Worm (Caenorhabditis elegans) whole organism, L3 larva: ENCODE data around the gene str-206.

Experiments used
- R02D3.7 ChIP-seq: fragments of 150-350 bp; optimal IDR thresholded peaks from 2 replicates; lab custom pipeline; 2014; ENCODE audit warnings: missing biosample characterization, missing genetic modification characterization
- ZK546.5 ChIP-seq: sonication (generic microtip); optimal IDR thresholded peaks from 2 replicates; lab custom pipeline; 2017; ENCODE audit warnings: missing biosample characterization, missing genetic modification characterization
- aly-2 ChIP-seq: fragments of 150-350 bp; optimal IDR thresholded peaks from 2 replicates; lab custom pipeline; 2014; ENCODE audit warnings: missing biosample characterization, missing genetic modification characterization
- ama-1 ChIP-seq: fragments of 150-350 bp; optimal IDR thresholded peaks from 2 replicates; lab custom pipeline; 2018
- ceh-16 ChIP-seq: sonication (generic microtip); optimal IDR thresholded peaks from 2 replicates; lab custom pipeline; 2017; ENCODE audit warnings: missing biosample characterization, missing genetic modification characterization
- ceh-28 ChIP-seq: fragments of 150-350 bp; optimal IDR thresholded peaks from 2 replicates; lab custom pipeline; 2014; ENCODE audit warnings: missing biosample characterization, missing genetic modification reagents, missing genetic modification characterization
- ceh-82 ChIP-seq: fragments of 150-350 bp; optimal IDR thresholded peaks from 2 replicates; lab custom pipeline; 2014; ENCODE audit warnings: missing biosample characterization, missing genetic modification characterization
- ceh-9 ChIP-seq: sonication (generic microtip); optimal IDR thresholded peaks from 2 replicates; lab custom pipeline; 2018; ENCODE audit warnings: missing biosample characterization, missing genetic modification characterization
- daf-12 ChIP-seq: fragments of 150-350 bp; optimal IDR thresholded peaks from 2 replicates; lab custom pipeline; 2014; ENCODE audit warnings: missing biosample characterization, missing genetic modification reagents, missing genetic modification characterization
- egl-27 ChIP-seq: sonication (generic microtip); optimal IDR thresholded peaks from 4 replicates; lab custom pipeline; 2017; ENCODE audit warnings: missing biosample characterization, missing genetic modification reagents, missing genetic modification characterization
- egl-5 ChIP-seq: fragments of 150-350 bp; optimal IDR thresholded peaks from 2 replicates; lab custom pipeline; 2017; ENCODE audit warnings: missing biosample characterization, missing genetic modification reagents, missing genetic modification characterization, inconsistent platforms
- elt-1 ChIP-seq: fragments of 150-350 bp; optimal IDR thresholded peaks from 2 replicates; lab custom pipeline; 2014; ENCODE audit warnings: missing biosample characterization, missing genetic modification characterization
- elt-2 ChIP-seq: sonication (generic microtip); optimal IDR thresholded peaks from 2 replicates; lab custom pipeline; 2016; ENCODE audit warnings: missing genetic modification reagents, mild to moderate bottlenecking, missing genetic modification characterization, missing compliant biosample characterization
- elt-3 ChIP-seq, 3 experiments: fragments of 150-350 bp in 1 of 3; sonication (generic microtip) in 2 of 3; optimal IDR thresholded peaks; 2 replicates in 2 of 3; 4 replicates in 1 of 3; lab custom pipeline; 2014 to 2017; ENCODE audit warnings: missing biosample characterization in 3 of 3, missing genetic modification characterization in 3 of 3
- eor-1 ChIP-seq, 2 experiments: fragments of 150-350 bp; optimal IDR thresholded peaks; 2 replicates each; lab custom pipeline; 2014 to 2018; ENCODE audit warnings: missing biosample characterization in 2 of 2, missing genetic modification characterization in 2 of 2
- fkh-10 ChIP-seq: sonication (generic microtip); optimal IDR thresholded peaks from 2 replicates; lab custom pipeline; 2017; ENCODE audit warnings: missing biosample characterization, missing genetic modification reagents, missing genetic modification characterization
- fkh-2 ChIP-seq: fragments of 150-350 bp; optimal IDR thresholded peaks from 2 replicates; lab custom pipeline; 2014; ENCODE audit warnings: missing biosample characterization, missing genetic modification reagents, missing genetic modification characterization
- fos-1 ChIP-seq: fragments of 150-350 bp; optimal IDR thresholded peaks from 2 replicates; lab custom pipeline; 2014; ENCODE audit warnings: missing biosample characterization, missing genetic modification characterization
- hmg-11 ChIP-seq: sonication (generic microtip); optimal IDR thresholded peaks from 2 replicates; lab custom pipeline; 2016; ENCODE audit warnings: missing genetic modification characterization, missing compliant biosample characterization
- jun-1 ChIP-seq: fragments of 150-350 bp; optimal IDR thresholded peaks from 2 replicates; lab custom pipeline; 2014; ENCODE audit warnings: missing biosample characterization, missing genetic modification reagents, missing genetic modification characterization
- lin-15B ChIP-seq: fragments of 150-350 bp; optimal IDR thresholded peaks from 2 replicates; lab custom pipeline; 2014; ENCODE audit warnings: missing biosample characterization, missing genetic modification characterization
- lin-39 ChIP-seq: fragments of 150-350 bp; optimal IDR thresholded peaks from 2 replicates; lab custom pipeline; 2018; ENCODE audit warnings: missing biosample characterization, missing genetic modification reagents, missing genetic modification characterization
- lsy-12 ChIP-seq: sonication (generic microtip); optimal IDR thresholded peaks from 2 replicates; lab custom pipeline; 2016; ENCODE audit warnings: mild to moderate bottlenecking, missing genetic modification characterization, missing compliant biosample characterization
- mdl-1 ChIP-seq: fragments of 150-350 bp; optimal IDR thresholded peaks from 2 replicates; lab custom pipeline; 2014; ENCODE audit warnings: missing biosample characterization, missing genetic modification characterization
- mml-1 ChIP-seq: fragments of 150-350 bp; sonication (generic microtip); optimal IDR thresholded peaks from 3 replicates; lab custom pipeline; 2014; ENCODE audit warnings: missing biosample characterization, missing genetic modification characterization
- nfya-1 ChIP-seq: sonication (generic microtip); optimal IDR thresholded peaks from 2 replicates; lab custom pipeline; 2017; ENCODE audit warnings: missing genetic modification characterization, mild to moderate bottlenecking, missing compliant biosample characterization, antibody characterized with exemption, moderate library complexity; ENCODE audit not compliant: insufficient read depth
- nhr-11 ChIP-seq: fragments of 150-350 bp; optimal IDR thresholded peaks from 2 replicates; lab custom pipeline; 2014; ENCODE audit warnings: missing biosample characterization, missing genetic modification characterization
- nhr-12 ChIP-seq: fragments of 150-350 bp; optimal IDR thresholded peaks from 2 replicates; lab custom pipeline; 2014; ENCODE audit warnings: missing biosample characterization, missing genetic modification characterization
- nhr-23 ChIP-seq: fragments of 150-350 bp; optimal IDR thresholded peaks from 2 replicates; lab custom pipeline; 2014; ENCODE audit warnings: missing biosample characterization, missing genetic modification reagents, missing genetic modification characterization
- nhr-237 ChIP-seq: fragments of 150-350 bp; optimal IDR thresholded peaks from 2 replicates; lab custom pipeline; 2014; ENCODE audit warnings: missing biosample characterization, missing genetic modification characterization
- nhr-25 ChIP-seq: sonication (generic microtip); optimal IDR thresholded peaks from 2 replicates; lab custom pipeline; 2017; ENCODE audit warnings: missing biosample characterization, missing genetic modification characterization
- nhr-28 ChIP-seq: fragments of 150-350 bp; optimal IDR thresholded peaks from 2 replicates; lab custom pipeline; 2014; ENCODE audit warnings: missing biosample characterization, missing genetic modification characterization
- nhr-43 ChIP-seq: sonication (generic microtip); optimal IDR thresholded peaks from 2 replicates; lab custom pipeline; 2016; ENCODE audit warnings: mild to moderate bottlenecking, missing genetic modification characterization, missing compliant biosample characterization; ENCODE audit not compliant: poor library complexity, severe bottlenecking
- nhr-67 ChIP-seq: fragments of 150-350 bp; optimal IDR thresholded peaks from 2 replicates; lab custom pipeline; 2014; ENCODE audit warnings: missing biosample characterization, missing genetic modification characterization
- nhr-76 ChIP-seq: fragments of 150-350 bp; sonication (generic microtip); optimal IDR thresholded peaks from 5 replicates; lab custom pipeline; 2014; ENCODE audit warnings: missing biosample characterization, missing genetic modification characterization
- nhr-77 ChIP-seq: fragments of 150-350 bp; optimal IDR thresholded peaks from 2 replicates; lab custom pipeline; 2014; ENCODE audit warnings: missing biosample characterization, missing genetic modification characterization
- pha-4 ChIP-seq: fragments of 150-350 bp; optimal IDR thresholded peaks from 2 replicates; lab custom pipeline; 2014; ENCODE audit warnings: missing biosample characterization, missing genetic modification reagents, missing genetic modification characterization
- pqm-1 ChIP-seq: fragments of 150-350 bp; optimal IDR thresholded peaks from 2 replicates; lab custom pipeline; 2017; ENCODE audit warnings: missing biosample characterization, missing genetic modification characterization, inconsistent platforms
- sea-2 ChIP-seq: fragments of 150-350 bp; sonication (generic microtip); optimal IDR thresholded peaks from 4 replicates; lab custom pipeline; 2014; ENCODE audit warnings: missing biosample characterization, missing genetic modification reagents, missing genetic modification characterization
- skn-1 ChIP-seq: fragments of 150-350 bp; optimal IDR thresholded peaks from 2 replicates; lab custom pipeline; 2014; ENCODE audit warnings: missing biosample characterization, missing genetic modification characterization
- snpc-4 ChIP-seq: fragments of 150-350 bp; optimal IDR thresholded peaks from 2 replicates; lab custom pipeline; 2014; ENCODE audit warnings: missing biosample characterization, missing genetic modification characterization
- tbx-2 ChIP-seq: sonication (generic microtip); optimal IDR thresholded peaks from 2 replicates; lab custom pipeline; 2016; ENCODE audit warnings: mild to moderate bottlenecking, missing genetic modification characterization, missing compliant biosample characterization
- unc-39 ChIP-seq: sonication (generic microtip); optimal IDR thresholded peaks from 4 replicates; lab custom pipeline; 2017; ENCODE audit warnings: missing biosample characterization, missing genetic modification characterization
- unc-62 ChIP-seq: fragments of 150-350 bp; sonication (generic microtip); optimal IDR thresholded peaks from 4 replicates; lab custom pipeline; 2014; ENCODE audit warnings: missing biosample characterization, missing genetic modification reagents, missing genetic modification characterization
- zag-1 ChIP-seq: fragments of 150-350 bp; optimal IDR thresholded peaks from 2 replicates; lab custom pipeline; 2014; ENCODE audit warnings: missing biosample characterization, missing genetic modification characterization
- ztf-11 ChIP-seq: fragments of 150-350 bp; optimal IDR thresholded peaks from 2 replicates; lab custom pipeline; 2014; ENCODE audit warnings: missing biosample characterization, missing genetic modification characterization
- ztf-4 ChIP-seq: fragments of 150-350 bp; optimal IDR thresholded peaks from 2 replicates; lab custom pipeline; 2014; ENCODE audit warnings: missing biosample characterization, missing genetic modification characterization

Gene str-206

ce11 chrV:6229457-6229949 lies 11.6 kb downstream of the str-206 start:
- TF ChIP-seq nhr-25 (tag; lab: Kevin White, UChicago) (no peak), nfya-1 (tag; lab: Kevin White, UChicago) (peak; percentile 27), ztf-11 (tag; lab: Kevin White, UChicago) (no peak), sea-2 (GFP tag; lab: Kevin White, UChicago) (no peak), ceh-16 (tag; lab: Kevin White, UChicago) (no peak), nhr-11 (tag; lab: Kevin White, UChicago) (no peak), nhr-23 (peak; percentile 71), ama-1 (lab: Kevin White, UChicago) (peak; percentile 60), ztf-4 (tag; lab: Kevin White, UChicago) (peak; percentile 65), tbx-2 (tag; lab: Kevin White, UChicago) (peak; percentile 47), mml-1 (tag; lab: Kevin White, UChicago) (no peak), zag-1 (tag; lab: Kevin White, UChicago) (no peak), aly-2 (tag; lab: Kevin White, UChicago) (no peak), eor-1 (tag; optimal IDR thresholded peaks at IDR 0.05; lab: Kevin White, UChicago) (peak in 1 of 2 experiments; percentile 59), ceh-9 (tag; lab: Kevin White, UChicago) (no peak), R02D3.7 (tag; lab: Kevin White, UChicago) (peak; percentile 45), pqm-1 (peak; percentile 97), ceh-82 (tag; lab: Kevin White, UChicago) (no peak), fkh-2 (tag; lab: Kevin White, UChicago) (no peak), ZK546.5 (no peak), daf-12 (tag; lab: Kevin White, UChicago) (no peak), mdl-1 (tag; lab: Kevin White, UChicago) (peak; percentile 46), pha-4 (tag; lab: Kevin White, UChicago) (peak; percentile 98), snpc-4 (tag; lab: Kevin White, UChicago) (peak; percentile 9), unc-39 (tag; lab: Kevin White, UChicago) (no peak), elt-3 (tag; optimal IDR thresholded peaks at IDR 0.05; lab: Kevin White, UChicago) (peak; percentile 23 to 96 (median 88)), hmg-11 (tag; lab: Kevin White, UChicago) (peak; percentile 24), nhr-28 (tag; lab: Kevin White, UChicago) (no peak), elt-1 (peak; percentile 96), fkh-10 (GFP tag; lab: Kevin White, UChicago) (no peak), elt-2 (tag; lab: Kevin White, UChicago) (peak; percentile 100), skn-1 (tag; lab: Kevin White, UChicago) (peak; percentile 83), nhr-12 (no peak), nhr-67 (tag; lab: Kevin White, UChicago) (no peak), egl-5 (tag; lab: Kevin White, UChicago) (peak; percentile 35), nhr-237 (tag; lab: Kevin White, UChicago) (no peak), lin-39 (peak; percentile 87), egl-27 (tag; lab: Kevin White, UChicago) (peak; percentile 55), nhr-77 (no peak), fos-1 (tag; lab: Kevin White, UChicago) (no peak), nhr-43 (tag; lab: Kevin White, UChicago) (peak; percentile 64), unc-62 (GFP tag; lab: Kevin White, UChicago) (peak; percentile 25), jun-1 (peak; percentile 92), ceh-28 (tag; lab: Kevin White, UChicago) (no peak), nhr-76 (tag; lab: Kevin White, UChicago) (no peak), lsy-12 (peak; percentile 31), lin-15B (tag; lab: Kevin White, UChicago) (no peak)
